Fruit fly (Drosophila melanogaster): ENCODE measurements around the gene CG33287.
A peak's percentile ranks its signal among the peaks of the same experiment; 100 is the strongest.

DNA sequence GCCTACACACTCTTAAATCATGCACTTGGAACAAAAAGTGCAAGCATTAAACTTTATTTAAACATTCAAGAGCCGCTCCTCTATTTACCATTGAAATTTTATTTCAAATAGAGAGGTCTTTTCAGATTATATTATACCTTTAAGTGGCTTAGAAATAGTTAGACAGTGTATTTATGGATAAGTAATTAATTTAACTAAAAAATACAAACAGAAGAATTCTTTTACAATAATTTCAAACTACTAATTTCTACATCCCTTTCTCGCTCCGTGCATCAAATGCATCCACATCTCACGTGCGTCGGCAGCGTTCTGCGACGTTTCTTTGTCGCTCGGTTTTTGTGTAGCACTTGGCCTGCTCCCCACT lies 20.3 kb downstream of the CG33287 start:
- peak; percentile 97 for TF ChIP-seq CG34367 (tag; optimal IDR thresholded peaks at IDR 0.05)
- no peak for TF ChIP-seq EcR (GFP tag; optimal IDR thresholded peaks at IDR 0.05)
- TF ChIP-seq rn (GFP tag; IDR thresholded peaks at IDR 0.05) = peak; percentile 83
- peak; percentile 92 for TF ChIP-seq Pif1B (GFP tag; optimal IDR thresholded peaks at IDR 0.05)
- TF ChIP-seq CG8301 (tag; optimal IDR thresholded peaks at IDR 0.05) = peak; percentile 94

Data from whole organism, pupa.